Fruit fly (Drosophila melanogaster): ENCODE measurements around the gene CG13084.

Gene CG13084

dm6 chr2L:19519611-19520010 is 34.9 kb downstream of the CG13084 start:
- TF ChIP-seq rn (GFP tag; IDR thresholded peaks at IDR 0.05): no peak
- TF ChIP-seq Ets98B (GFP tag; IDR thresholded peaks at IDR 0.05): no peak; the same call in 1 of the 2 replicates
- no peak for TF ChIP-seq CG4496 (GFP tag; IDR thresholded peaks at IDR 0.05)
- TF ChIP-seq Pif1A (GFP tag; optimal IDR thresholded peaks at IDR 0.05): no peak
- no peak for TF ChIP-seq CG15710 (tag; optimal IDR thresholded peaks at IDR 0.05)
- TF ChIP-seq CG14655 (GFP tag; optimal IDR thresholded peaks at IDR 0.05): no peak

dm6 chr2L:19526316-19526715 is 41.6 kb downstream of the CG13084 start, which contains the start of the genes Dpm1 and CG10137:
TSS of gene Dpm1 (minus strand) at chr2L:19526368.
TSS of gene CG10137 (plus strand) at chr2L:19526686.
- TF ChIP-seq CG8159 (tag; optimal IDR thresholded peaks at IDR 0.05): no peak
- no peak for TF ChIP-seq CG9948 (tag; optimal IDR thresholded peaks at IDR 0.05)
- no peak for TF ChIP-seq rn (GFP tag; IDR thresholded peaks at IDR 0.05)
- TF ChIP-seq CG12605 (GFP tag; IDR thresholded peaks at IDR 0.05): no peak
- no peak for TF ChIP-seq CG14655 (GFP tag; optimal IDR thresholded peaks at IDR 0.05)
- no peak for TF ChIP-seq CG32121 (GFP tag; IDR thresholded peaks at IDR 0.05)
- no peak for TF ChIP-seq Snoo (tag; optimal IDR thresholded peaks at IDR 0.05)
- TF ChIP-seq EcR (GFP tag; optimal IDR thresholded peaks at IDR 0.05): no peak
- TF ChIP-seq CG13204 (GFP tag; optimal IDR thresholded peaks at IDR 0.05): no peak
- TF ChIP-seq D1 (tag; optimal IDR thresholded peaks at IDR 0.05): no peak
- TF ChIP-seq CG4496 (GFP tag; IDR thresholded peaks at IDR 0.05): no peak
- no peak for TF ChIP-seq CG34367 (tag; optimal IDR thresholded peaks at IDR 0.05)
- TF ChIP-seq CG17806 (tag; optimal IDR thresholded peaks at IDR 0.05): no peak
- TF ChIP-seq CG10348 (GFP tag; IDR thresholded peaks at IDR 0.05): no peak
- TF ChIP-seq gl (tag; optimal IDR thresholded peaks at IDR 0.05): no peak
- no peak for TF ChIP-seq CG15710 (tag; optimal IDR thresholded peaks at IDR 0.05)
- no peak for TF ChIP-seq Ets98B (GFP tag; IDR thresholded peaks at IDR 0.05)

DNA sequence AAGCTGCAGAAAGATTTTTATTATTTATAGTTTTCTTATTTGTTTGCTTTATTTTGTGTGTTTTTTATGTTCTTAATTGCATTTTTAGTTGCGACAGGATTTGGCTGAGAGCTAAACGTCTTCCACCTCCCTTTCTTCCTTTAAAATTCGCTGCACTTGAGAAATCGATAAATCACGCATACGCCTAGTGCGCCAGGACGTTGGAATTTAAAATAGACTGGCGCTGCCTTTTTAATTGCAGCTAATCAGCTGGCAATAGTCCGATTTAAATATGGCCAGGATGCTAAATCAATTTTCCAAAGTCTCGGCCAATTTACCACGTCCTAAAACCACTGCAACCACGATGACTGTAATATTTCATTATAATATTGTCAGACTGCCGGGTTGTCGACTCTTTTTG is 42.1 kb downstream of the CG13084 start:
- TF ChIP-seq CG13204 (GFP tag; optimal IDR thresholded peaks at IDR 0.05) (no peak), CG8159 (tag; optimal IDR thresholded peaks at IDR 0.05) (no peak), Pif1B (GFP tag; optimal IDR thresholded peaks at IDR 0.05) (no peak), CG15710 (tag; optimal IDR thresholded peaks at IDR 0.05) (no peak), Pif1A (GFP tag; optimal IDR thresholded peaks at IDR 0.05) (no peak), rn (GFP tag; IDR thresholded peaks at IDR 0.05) (no peak), EcR (GFP tag; optimal IDR thresholded peaks at IDR 0.05) (no peak), gl (tag; optimal IDR thresholded peaks at IDR 0.05) (no peak), Snoo (tag; optimal IDR thresholded peaks at IDR 0.05) (no peak), CG32121 (GFP tag; IDR thresholded peaks at IDR 0.05) (no peak), fd96Ca (GFP tag; IDR thresholded peaks at IDR 0.05) (no peak), CG14655 (GFP tag; optimal IDR thresholded peaks at IDR 0.05) (no peak), CG8301 (tag; optimal IDR thresholded peaks at IDR 0.05) (no peak), CG17806 (tag; optimal IDR thresholded peaks at IDR 0.05) (no peak), CG10348 (GFP tag; IDR thresholded peaks at IDR 0.05) (no peak)

- TF ChIP-seq EcR (GFP tag; optimal IDR thresholded peaks at IDR 0.05): peak; percentile 30
- TF ChIP-seq Ets98B (GFP tag; IDR thresholded peaks at IDR 0.05): peak; percentile 99
- peak; percentile 99 for TF ChIP-seq CG4496 (GFP tag; IDR thresholded peaks at IDR 0.05)
- TF ChIP-seq D1 (tag; optimal IDR thresholded peaks at IDR 0.05): no peak
- TF ChIP-seq CG8159 (tag; optimal IDR thresholded peaks at IDR 0.05): peak; percentile 94
- peak; percentile 99 for TF ChIP-seq CG12605 (GFP tag; IDR thresholded peaks at IDR 0.05)
- peak; percentile 97 for TF ChIP-seq CG17806 (tag; optimal IDR thresholded peaks at IDR 0.05)
- peak; percentile 98 for TF ChIP-seq Pif1B (GFP tag; optimal IDR thresholded peaks at IDR 0.05)
- peak; percentile 88 for TF ChIP-seq CG13204 (GFP tag; optimal IDR thresholded peaks at IDR 0.05)
- TF ChIP-seq CG9948 (tag; optimal IDR thresholded peaks at IDR 0.05): peak; percentile 97
- peak; percentile 99 for TF ChIP-seq CG14655 (GFP tag; optimal IDR thresholded peaks at IDR 0.05)
- TF ChIP-seq CG15710 (tag; optimal IDR thresholded peaks at IDR 0.05): peak; percentile 97
- TF ChIP-seq rn (GFP tag; IDR thresholded peaks at IDR 0.05): peak; percentile 97
- TF ChIP-seq CG10348 (GFP tag; IDR thresholded peaks at IDR 0.05): peak; percentile 96
- TF ChIP-seq gl (tag; optimal IDR thresholded peaks at IDR 0.05): peak; percentile 91
- peak; percentile 95 for TF ChIP-seq CG34367 (tag; optimal IDR thresholded peaks at IDR 0.05)
- TF ChIP-seq Snoo (tag; optimal IDR thresholded peaks at IDR 0.05): peak; percentile 70
- peak; percentile 100 for TF ChIP-seq CG8301 (tag; optimal IDR thresholded peaks at IDR 0.05)
- peak; percentile 99 for TF ChIP-seq CG32121 (GFP tag; IDR thresholded peaks at IDR 0.05)
- peak; percentile 98 for TF ChIP-seq Pif1A (GFP tag; optimal IDR thresholded peaks at IDR 0.05)
- TF ChIP-seq fd96Ca (GFP tag; IDR thresholded peaks at IDR 0.05): peak; percentile 99
Observed at dm6 chr2L:19528308-19528707, 43.6 kb downstream of the CG13084 start.

DNA sequence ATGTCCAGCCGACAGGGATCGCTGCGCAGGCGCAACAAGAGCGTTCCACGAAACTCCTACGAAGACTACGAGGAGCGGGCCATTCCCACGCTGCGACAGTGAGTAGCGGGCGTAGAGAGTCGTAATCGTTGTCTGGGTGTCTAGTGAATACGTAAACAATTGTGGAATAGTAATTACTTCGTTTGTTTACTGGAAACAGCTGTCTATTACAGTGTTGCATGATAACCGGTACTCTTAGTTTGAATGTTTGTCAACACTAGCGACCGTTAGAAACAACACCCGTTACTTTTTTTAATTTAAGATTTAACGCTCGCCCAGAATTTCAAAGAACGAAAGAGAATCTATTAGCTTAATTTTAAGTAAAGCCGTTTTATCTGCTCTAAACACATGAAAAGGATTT is 45.4 kb downstream of the CG13084 start, which contains the start of gene CG10165:
Gene CG10165, minus strand, starts transcription at position 214 of the 400 bp plus-strand sequence.
- TF ChIP-seq fd96Ca (GFP tag; IDR thresholded peaks at IDR 0.05): no peak

- TF ChIP-seq fd96Ca (GFP tag; IDR thresholded peaks at IDR 0.05): peak; percentile 86
- peak; percentile 86 for TF ChIP-seq Pif1A (GFP tag; optimal IDR thresholded peaks at IDR 0.05)
- TF ChIP-seq gl (tag; optimal IDR thresholded peaks at IDR 0.05): peak; percentile 31
- peak; percentile 87 for TF ChIP-seq CG14655 (GFP tag; optimal IDR thresholded peaks at IDR 0.05)
- TF ChIP-seq D1 (tag; optimal IDR thresholded peaks at IDR 0.05): peak; percentile 65
- TF ChIP-seq CG34367 (tag; optimal IDR thresholded peaks at IDR 0.05): peak; percentile 59
- TF ChIP-seq Pif1B (GFP tag; optimal IDR thresholded peaks at IDR 0.05): peak; percentile 78
- peak; percentile 76 for TF ChIP-seq CG15710 (tag; optimal IDR thresholded peaks at IDR 0.05)
- peak; percentile 51; the same call in 1 of the 2 replicates for TF ChIP-seq CG10348 (GFP tag; IDR thresholded peaks at IDR 0.05)
- peak; percentile 76 for TF ChIP-seq Snoo (tag; optimal IDR thresholded peaks at IDR 0.05)
- 0 out of 2 replicates have a peak, but pooled peaks have one; percentile 52 for TF ChIP-seq rn (GFP tag; IDR thresholded peaks at IDR 0.05)
- TF ChIP-seq CG17806 (tag; optimal IDR thresholded peaks at IDR 0.05): peak; percentile 70
- TF ChIP-seq CG8159 (tag; optimal IDR thresholded peaks at IDR 0.05): peak; percentile 79
- peak; percentile 90 for TF ChIP-seq CG32121 (GFP tag; IDR thresholded peaks at IDR 0.05)
- no peak for TF ChIP-seq EcR (GFP tag; optimal IDR thresholded peaks at IDR 0.05)
- peak; percentile 91 for TF ChIP-seq CG4496 (GFP tag; IDR thresholded peaks at IDR 0.05)
- TF ChIP-seq CG12605 (GFP tag; IDR thresholded peaks at IDR 0.05): peak; percentile 63
- peak; percentile 83 for TF ChIP-seq Ets98B (GFP tag; IDR thresholded peaks at IDR 0.05)
- peak; percentile 76 for TF ChIP-seq CG9948 (tag; optimal IDR thresholded peaks at IDR 0.05)
- peak; percentile 85 for TF ChIP-seq CG8301 (tag; optimal IDR thresholded peaks at IDR 0.05)
- peak; percentile 63 for TF ChIP-seq CG13204 (GFP tag; optimal IDR thresholded peaks at IDR 0.05)
Observed at dm6 chr2L:19533247-19533646, 48.5 kb downstream of the CG13084 start, which contains the start of gene CG33116. TSS of gene CG33116 (plus strand) at chr2L:19533479.
